Worm (Caenorhabditis elegans) whole organism, L1 larva: Measurements from ENCODE around the gene tnc-2.
A peak's percentile ranks its signal among the peaks of the same experiment; 100 is the strongest.

Experiments
- C04F5.9 ChIP-seq: sonication (generic microtip); optimal IDR thresholded peaks from 2 replicates; lab custom pipeline; 2016; ENCODE audit warnings: missing genetic modification characterization, missing compliant biosample characterization
- C34B4.2 ChIP-seq: sonication (generic microtip); optimal IDR thresholded peaks from 2 replicates; lab custom pipeline; 2017; ENCODE audit warnings: mild to moderate bottlenecking, missing genetic modification characterization, missing compliant biosample characterization
- F16B12.6 ChIP-seq: fragments of 150-350 bp; optimal IDR thresholded peaks from 2 replicates; lab custom pipeline; 2014; ENCODE audit warnings: missing biosample characterization, missing genetic modification characterization
- Y116A8C.19 ChIP-seq: sonication (generic microtip); optimal IDR thresholded peaks from 2 replicates; lab custom pipeline; 2016; ENCODE audit warnings: missing compliant biosample characterization, missing genetic modification characterization, borderline replicate concordance
- aly-2 ChIP-seq: fragments of 150-350 bp; optimal IDR thresholded peaks from 2 replicates; lab custom pipeline; 2014; ENCODE audit warnings: missing biosample characterization, missing genetic modification characterization
- blmp-1 ChIP-seq: fragments of 150-350 bp; optimal IDR thresholded peaks from 2 replicates; lab custom pipeline; 2014; ENCODE audit warnings: missing biosample characterization, missing genetic modification characterization
- ceh-8 ChIP-seq: fragments of 200-800 bp; sonication (Bioruptor generic); optimal IDR thresholded peaks from 2 replicates; lab custom pipeline; 2018; ENCODE audit warnings: mild to moderate bottlenecking, missing genetic modification characterization, moderate library complexity, missing compliant biosample characterization
- ceh-88 ChIP-seq: fragments of 200-800 bp; sonication (Bioruptor generic); IDR thresholded peaks from 2 replicates; pipeline ENCODE4 v1.3.6; 2022; ENCODE audit warnings: missing genetic modification characterization, missing compliant biosample characterization
- ces-1 ChIP-seq: fragments of 150-350 bp; optimal IDR thresholded peaks from 2 replicates; lab custom pipeline; 2014; ENCODE audit warnings: missing biosample characterization, missing genetic modification reagents, missing genetic modification characterization
- dpl-1 ChIP-seq, 3 experiments: fragments of 150-350 bp in 2 of 3; sonication (generic microtip) in 1 of 3; optimal IDR thresholded peaks; 2 replicates each; lab custom pipeline; 2014 to 2017; ENCODE audit warnings: missing biosample characterization in 3 of 3, missing genetic modification characterization in 3 of 3, missing genetic modification reagents in 3 of 3
- efl-1 ChIP-seq, 4 experiments: fragments of 150-350 bp; optimal IDR thresholded peaks in 3 of 4; peaks in 1 of 4; 1 replicate in 1 of 4; 2 replicates in 3 of 4; lab custom pipeline; 2014; ENCODE audit warnings: missing biosample characterization in 2 of 4, missing genetic modification characterization in 2 of 4, missing genetic modification reagents in 2 of 4
- efl-3 ChIP-seq: fragments of 200-800 bp; sonication (Bioruptor generic); optimal IDR thresholded peaks from 2 replicates; lab custom pipeline; 2018; ENCODE audit warnings: mild to moderate bottlenecking, missing genetic modification characterization, missing compliant biosample characterization
- elt-2 ChIP-seq: sonication (generic microtip); optimal IDR thresholded peaks from 2 replicates; lab custom pipeline; 2016; ENCODE audit warnings: missing genetic modification characterization, mild to moderate bottlenecking, inconsistent platforms, missing compliant biosample characterization, missing genetic modification reagents
- ets-5 ChIP-seq: fragments of 200-800 bp; sonication (Bioruptor generic); IDR thresholded peaks from 2 replicates; pipeline ENCODE4 v1.3.6; 2022; ENCODE audit warnings: missing genetic modification characterization, missing compliant biosample characterization
- fkh-10 ChIP-seq: sonication (generic microtip); optimal IDR thresholded peaks from 2 replicates; lab custom pipeline; 2017; ENCODE audit warnings: missing biosample characterization, missing genetic modification reagents, missing genetic modification characterization
- fkh-8 ChIP-seq: sonication (generic microtip); optimal IDR thresholded peaks from 2 replicates; lab custom pipeline; 2016; ENCODE audit warnings: mild to moderate bottlenecking, missing genetic modification characterization, missing compliant biosample characterization
- hlh-17 ChIP-seq: fragments of 200-800 bp; sonication (Bioruptor generic); optimal IDR thresholded peaks from 2 replicates; lab custom pipeline; 2018; ENCODE audit warnings: missing genetic modification characterization, mild to moderate bottlenecking, missing compliant biosample characterization, moderate library complexity, borderline replicate concordance
- irx-1 ChIP-seq: sonication (generic microtip); optimal IDR thresholded peaks from 2 replicates; lab custom pipeline; 2016; ENCODE audit warnings: missing genetic modification characterization, missing compliant biosample characterization
- lin-13 ChIP-seq: fragments of 150-350 bp; optimal IDR thresholded peaks from 2 replicates; lab custom pipeline; 2014; ENCODE audit warnings: missing biosample characterization, missing genetic modification reagents, missing genetic modification characterization
- lin-14 ChIP-seq: fragments of 200-800 bp; sonication (Bioruptor generic); optimal IDR thresholded peaks from 2 replicates; lab custom pipeline; 2018; ENCODE audit warnings: mild to moderate bottlenecking, missing genetic modification characterization, moderate library complexity, missing compliant biosample characterization
- lin-35 ChIP-seq, 2 experiments: fragments of 150-350 bp; optimal IDR thresholded peaks; 2 replicates each; lab custom pipeline; 2014; ENCODE audit warnings: missing biosample characterization in 2 of 2, missing genetic modification characterization in 2 of 2, missing genetic modification reagents in 2 of 2
- lir-3 ChIP-seq: sonication (generic microtip); optimal IDR thresholded peaks from 2 replicates; lab custom pipeline; 2016; ENCODE audit warnings: mild to moderate bottlenecking, missing genetic modification characterization, moderate library complexity, missing compliant biosample characterization; ENCODE audit not compliant: poor library complexity
- lsy-2 ChIP-seq, 2 experiments: fragments of 150-350 bp; optimal IDR thresholded peaks; 2 replicates each; lab custom pipeline; 2014; ENCODE audit warnings: missing biosample characterization in 2 of 2, missing genetic modification characterization in 2 of 2
- mdl-1 ChIP-seq, 2 experiments: fragments of 150-350 bp; optimal IDR thresholded peaks; 2 replicates each; lab custom pipeline; 2014 to 2017; ENCODE audit warnings: missing biosample characterization in 2 of 2, missing genetic modification characterization in 2 of 2, inconsistent platforms in 1 of 2
- mef-2 ChIP-seq: fragments of 150-350 bp; optimal IDR thresholded peaks from 2 replicates; lab custom pipeline; 2014; ENCODE audit warnings: missing biosample characterization, missing genetic modification characterization
- mep-1 ChIP-seq: fragments of 150-350 bp; optimal IDR thresholded peaks from 2 replicates; lab custom pipeline; 2014; ENCODE audit warnings: missing biosample characterization, missing genetic modification characterization
- nhr-11 ChIP-seq: fragments of 150-350 bp; optimal IDR thresholded peaks from 2 replicates; lab custom pipeline; 2014; ENCODE audit warnings: missing biosample characterization, missing genetic modification characterization
- nhr-12 ChIP-seq: sonication (generic microtip); optimal IDR thresholded peaks from 2 replicates; lab custom pipeline; 2017; ENCODE audit warnings: missing biosample characterization, missing genetic modification characterization
- nhr-19 ChIP-seq: fragments of 200-800 bp; sonication (Bioruptor generic); conservative IDR thresholded peaks from 2 replicates; pipeline ENCODE4 v1.3.6; 2022; ENCODE audit warnings: missing genetic modification characterization, missing compliant biosample characterization
- nhr-20 ChIP-seq: sonication (generic microtip); optimal IDR thresholded peaks from 2 replicates; lab custom pipeline; 2016; ENCODE audit warnings: mild to moderate bottlenecking, missing genetic modification characterization, missing compliant biosample characterization
- nhr-28 ChIP-seq: fragments of 150-350 bp; optimal IDR thresholded peaks from 2 replicates; lab custom pipeline; 2014; ENCODE audit warnings: missing biosample characterization, missing genetic modification characterization
- nhr-77 ChIP-seq: fragments of 150-350 bp; optimal IDR thresholded peaks from 2 replicates; lab custom pipeline; 2014; ENCODE audit warnings: missing biosample characterization, missing genetic modification characterization
- nhr-84 ChIP-seq: sonication (generic microtip); optimal IDR thresholded peaks from 2 replicates; lab custom pipeline; 2017; ENCODE audit warnings: missing biosample characterization, missing genetic modification characterization
- nhr-85 ChIP-seq: sonication (generic microtip); peaks from one replicate; lab custom pipeline; 2016; ENCODE audit warnings: missing genetic modification characterization, inconsistent platforms, missing compliant biosample characterization
- nhr-90 ChIP-seq: sonication (generic microtip); optimal IDR thresholded peaks from 2 replicates; lab custom pipeline; 2016; ENCODE audit warnings: mild to moderate bottlenecking, missing genetic modification characterization, missing compliant biosample characterization; ENCODE audit not compliant: poor library complexity
- pag-3 ChIP-seq: sonication (generic microtip); optimal IDR thresholded peaks from 2 replicates; lab custom pipeline; 2017; ENCODE audit warnings: missing genetic modification characterization, mild to moderate bottlenecking, missing compliant biosample characterization, antibody characterized with exemption, borderline replicate concordance; ENCODE audit not compliant: insufficient read depth
- pqm-1 ChIP-seq: sonication (generic microtip); optimal IDR thresholded peaks from 3 replicates; lab custom pipeline; 2017; ENCODE audit warnings: missing biosample characterization, missing genetic modification characterization
- rnt-1 ChIP-seq: sonication (generic microtip); optimal IDR thresholded peaks from 2 replicates; lab custom pipeline; 2016; ENCODE audit warnings: mild to moderate bottlenecking, missing genetic modification characterization, moderate library complexity, missing compliant biosample characterization
- snu-23 ChIP-seq: sonication (generic microtip); optimal IDR thresholded peaks from 2 replicates; lab custom pipeline; 2016; ENCODE audit warnings: missing genetic modification characterization, missing compliant biosample characterization
- sox-4 ChIP-seq: sonication (generic microtip); optimal IDR thresholded peaks from 2 replicates; lab custom pipeline; 2016; ENCODE audit warnings: missing genetic modification characterization, missing compliant biosample characterization
- sptf-1 ChIP-seq: fragments of 150-350 bp; optimal IDR thresholded peaks from 2 replicates; lab custom pipeline; 2014; ENCODE audit warnings: missing biosample characterization, missing genetic modification characterization
- tbx-2 ChIP-seq: sonication (generic microtip); optimal IDR thresholded peaks from 2 replicates; lab custom pipeline; 2016; ENCODE audit warnings: missing genetic modification characterization, missing compliant biosample characterization
- tlp-1 ChIP-seq: fragments of 150-350 bp; optimal IDR thresholded peaks from 2 replicates; lab custom pipeline; 2014; ENCODE audit warnings: missing biosample characterization, missing genetic modification characterization
- unc-30 ChIP-seq: sonication (generic microtip); optimal IDR thresholded peaks from 2 replicates; lab custom pipeline; 2017; ENCODE audit warnings: missing biosample characterization, missing genetic modification characterization
- unc-62 ChIP-seq: fragments of 150-350 bp; optimal IDR thresholded peaks from 2 replicates; lab custom pipeline; 2014; ENCODE audit warnings: missing biosample characterization, missing genetic modification reagents, missing genetic modification characterization
- unc-98 ChIP-seq: fragments of 200-800 bp; sonication (Bioruptor generic); IDR thresholded peaks from 2 replicates; pipeline ENCODE4 v1.3.6; 2022; ENCODE audit warnings: missing genetic modification characterization, missing compliant biosample characterization
- xbp-1 ChIP-seq: sonication (generic microtip); optimal IDR thresholded peaks from 2 replicates; lab custom pipeline; 2016; ENCODE audit warnings: missing genetic modification characterization, missing compliant biosample characterization

The tnc-2 gene

ce11 chrII:10446300-10446699 lies 20.4 kb upstream of the tnc-2 start (continued):
- TF ChIP-seq pag-3 (tag; lab: Kevin White, UChicago) (peak; percentile 0), Y116A8C.19 (no peak), irx-1 (tag; lab: Kevin White, UChicago) (no peak), nhr-28 (tag; lab: Kevin White, UChicago) (no peak), aly-2 (tag; lab: Kevin White, UChicago) (no peak), nhr-85 (peak; percentile 87), unc-98 (GFP tag; lab: Robert Waterston, UW) (no peak), mdl-1 (tag; optimal IDR thresholded peaks at IDR 0.05; lab: Kevin White, UChicago) (peak in 1 of 2 experiments; percentile 80), ceh-8 (GFP tag; lab: Kevin White, UChicago) (no peak), nhr-12 (no peak), F16B12.6 (tag; lab: Kevin White, UChicago) (no peak), unc-30 (tag; lab: Kevin White, UChicago) (no peak), xbp-1 (no peak), snu-23 (GFP tag; lab: Kevin White, UChicago) (peak; percentile 78), nhr-19 (GFP tag; lab: Robert Waterston, UW) (peak; percentile 85), efl-3 (GFP tag; lab: Kevin White, UChicago) (no peak), pqm-1 (tag; lab: Kevin White, UChicago) (no peak), lir-3 (tag; lab: Kevin White, UChicago) (peak; percentile 53), mep-1 (tag; lab: Kevin White, UChicago) (peak; percentile 57), hlh-17 (no peak), ets-5 (GFP tag; lab: Robert Waterston, UW) (no peak), nhr-90 (tag; lab: Kevin White, UChicago) (peak; percentile 59), unc-62 (GFP tag; lab: Kevin White, UChicago) (no peak), nhr-20 (tag; lab: Kevin White, UChicago) (peak; percentile 88), nhr-77 (tag; lab: Kevin White, UChicago) (no peak), fkh-10 (GFP tag; lab: Kevin White, UChicago) (no peak), mef-2 (tag; lab: Kevin White, UChicago) (no peak), tlp-1 (tag; lab: Kevin White, UChicago) (no peak), ces-1 (GFP tag; lab: Kevin White, UChicago) (no peak)

- no peak for TF ChIP-seq irx-1 (tag; lab: Kevin White, UChicago)
- no peak for TF ChIP-seq ceh-8 (GFP tag; lab: Kevin White, UChicago)
- no peak for TF ChIP-seq fkh-8
- TF ChIP-seq sox-4 (tag; lab: Kevin White, UChicago), result no peak
- no peak for TF ChIP-seq nhr-12
- no peak for TF ChIP-seq lin-35 (GFP tag; optimal IDR thresholded peaks at IDR 0.05; lab: Kevin White, UChicago)
- peak in 1 of 3 experiments; percentile 20 for TF ChIP-seq dpl-1 (GFP tag; optimal IDR thresholded peaks at IDR 0.05; lab: Kevin White, UChicago)
- no peak for TF ChIP-seq ces-1 (GFP tag; lab: Kevin White, UChicago)
- TF ChIP-seq rnt-1 (tag; lab: Kevin White, UChicago), result peak; percentile 52
- TF ChIP-seq C04F5.9, result no peak
- TF ChIP-seq, all 84 proteins: peak for 2
Observed at ce11 chrII:10446814-10447213, 19.8 kb upstream of the tnc-2 start.

- TF ChIP-seq C34B4.2 (peak; percentile 3), blmp-1 (peak; percentile 80), efl-1 (optimal IDR thresholded peaks at IDR 0.05; lab: Kevin White, UChicago) (no peak), efl-1 (GFP tag; optimal IDR thresholded peaks at IDR 0.05 in 1 of 2; lab: Kevin White, UChicago) (peak; percentile 7 to 93), sptf-1 (tag; lab: Kevin White, UChicago) (no peak), nhr-84 (no peak), ces-1 (GFP tag; lab: Kevin White, UChicago) (no peak), tbx-2 (tag; lab: Kevin White, UChicago) (no peak), nhr-85 (peak; percentile 94), fkh-8 (peak; percentile 29), lin-14 (GFP tag; lab: Kevin White, UChicago) (peak; percentile 64), ceh-88 (GFP tag; lab: Robert Waterston, UW) (no peak; the same call in 1 of the 2 replicates), nhr-19 (GFP tag; lab: Robert Waterston, UW) (peak; percentile 45; the same call in 1 of the 2 replicates), lsy-2 (tag; optimal IDR thresholded peaks at IDR 0.05; lab: Kevin White, UChicago) (peak in 1 of 2 experiments; percentile 53), nhr-11 (tag; lab: Kevin White, UChicago) (peak; percentile 32), lin-13 (GFP tag; lab: Kevin White, UChicago) (peak; percentile 21), elt-2 (tag; lab: Kevin White, UChicago) (peak; percentile 74)
Observed at ce11 chrII:10447348-10448316, 19.0 kb upstream of the tnc-2 start, which contains the start of gene ZK673.2. Gene ZK673.2, plus strand, starts transcription at chrII:10448266.
